Worm (Caenorhabditis elegans) whole organism, L4/young adult: ENCODE results near the gene Y43F8C.3.

Source experiments
- W03F9.2 ChIP-seq: fragments of 150-350 bp; optimal IDR thresholded peaks from 2 replicates; lab custom pipeline; 2014; ENCODE audit warnings: missing biosample characterization, missing genetic modification characterization
- dao-5 ChIP-seq: sonication (generic microtip); optimal IDR thresholded peaks from 2 replicates; lab custom pipeline; 2016; ENCODE audit warnings: missing genotype, missing genetic modification characterization, moderate library complexity, missing compliant biosample characterization
- him-1 ChIP-seq: sonication (generic microtip); optimal IDR thresholded peaks from 2 replicates; lab custom pipeline; 2016; ENCODE audit warnings: missing genotype, missing genetic modification reagents, missing genetic modification characterization, missing compliant biosample characterization

Y43F8C.3 gene

DNA sequence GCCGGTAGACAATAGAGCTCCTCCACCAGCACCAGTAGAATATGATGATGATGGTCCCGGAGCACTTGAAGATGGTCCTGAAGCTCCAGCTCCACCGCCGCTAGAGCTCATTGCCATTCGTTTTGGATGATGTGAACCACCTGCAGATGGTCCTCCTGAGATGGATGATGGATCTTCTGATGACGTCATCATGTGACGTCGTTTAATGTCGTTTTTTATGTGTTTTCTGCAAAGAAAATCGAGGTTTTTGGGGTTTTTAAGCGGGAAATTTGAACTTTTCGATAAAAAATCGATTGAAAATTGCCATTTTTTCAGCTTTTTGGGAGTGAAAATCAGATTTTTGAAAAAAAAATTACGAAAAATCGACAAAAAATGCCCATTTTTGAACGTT, 13.8 kb upstream of the Y43F8C.3 start:
- TF ChIP-seq W03F9.2 (tag; lab: Kevin White, UChicago) (no peak), dao-5 (tag; lab: Kevin White, UChicago) (no peak), him-1 (tag; lab: Kevin White, UChicago) (no peak)

DNA sequence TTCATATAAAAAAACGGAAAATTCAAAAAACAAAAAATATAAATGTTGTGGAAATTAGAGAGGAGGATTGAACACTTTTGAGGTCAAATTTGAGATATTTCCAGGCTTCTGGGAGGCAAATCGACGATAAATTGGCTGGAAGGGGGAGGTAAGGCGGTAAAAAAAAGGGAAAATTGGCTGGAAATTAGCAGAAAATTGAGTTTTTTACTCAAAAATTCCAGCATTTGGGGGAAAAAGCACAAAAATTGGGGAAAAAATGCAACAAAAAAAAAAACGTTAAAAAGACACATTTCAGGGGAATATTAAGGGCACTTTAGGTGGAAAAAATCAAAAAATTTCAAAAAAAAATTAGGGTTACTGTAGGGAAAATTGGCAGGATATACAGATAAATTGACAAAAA, 11.8 kb upstream of the Y43F8C.3 start:
- TF ChIP-seq W03F9.2 (tag; lab: Kevin White, UChicago) (no peak), him-1 (tag; lab: Kevin White, UChicago) (no peak), dao-5 (tag; lab: Kevin White, UChicago) (no peak)

DNA sequence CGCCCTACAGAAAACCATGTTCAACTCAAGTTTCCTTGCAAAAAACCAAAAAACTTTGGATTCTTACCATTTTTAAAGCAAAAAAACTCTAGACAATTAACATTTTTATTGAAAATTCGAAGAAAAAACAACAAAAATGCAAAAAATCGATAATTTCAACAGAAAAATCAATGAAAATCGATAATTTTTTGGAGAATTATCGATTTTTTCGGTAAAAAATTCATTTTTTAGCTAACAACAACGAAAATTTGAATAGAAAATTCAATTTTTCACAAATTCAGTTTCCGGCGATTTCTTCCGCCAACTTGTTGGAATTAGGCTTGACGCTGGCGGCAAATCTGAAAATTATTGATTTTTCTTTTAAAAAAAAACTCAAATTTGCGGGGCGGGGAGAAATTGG, 10.5 kb upstream of the Y43F8C.3 start:
- TF ChIP-seq W03F9.2 (tag; lab: Kevin White, UChicago) (no peak), dao-5 (tag; lab: Kevin White, UChicago) (no peak), him-1 (tag; lab: Kevin White, UChicago) (no peak)

DNA sequence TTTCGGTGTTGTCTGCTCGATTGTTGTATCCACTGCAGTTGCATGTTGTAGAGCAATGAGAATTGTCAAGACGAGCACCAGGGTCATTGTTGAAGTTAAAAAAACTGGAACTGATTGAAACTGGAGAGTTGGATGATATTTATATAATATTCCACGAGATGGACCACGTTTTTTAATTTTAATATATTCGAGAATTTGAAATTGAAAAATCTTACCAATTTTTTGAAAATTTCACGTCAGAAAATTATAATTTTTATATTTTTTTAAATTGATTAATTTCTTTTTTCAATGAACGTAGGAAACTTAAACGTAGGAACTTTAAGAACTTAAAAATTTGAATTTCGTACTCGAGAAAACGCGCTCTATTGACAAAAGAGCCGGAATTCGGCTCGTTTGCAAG, 10.1 kb upstream of the Y43F8C.3 start, which contains the start of gene Y43F8C.5:
Gene Y43F8C.5, minus strand, starts transcription at position 101 of the 400 bp plus-strand sequence.
- TF ChIP-seq W03F9.2 (tag; lab: Kevin White, UChicago) (no peak), dao-5 (tag; lab: Kevin White, UChicago) (no peak), him-1 (tag; lab: Kevin White, UChicago) (no peak)

DNA sequence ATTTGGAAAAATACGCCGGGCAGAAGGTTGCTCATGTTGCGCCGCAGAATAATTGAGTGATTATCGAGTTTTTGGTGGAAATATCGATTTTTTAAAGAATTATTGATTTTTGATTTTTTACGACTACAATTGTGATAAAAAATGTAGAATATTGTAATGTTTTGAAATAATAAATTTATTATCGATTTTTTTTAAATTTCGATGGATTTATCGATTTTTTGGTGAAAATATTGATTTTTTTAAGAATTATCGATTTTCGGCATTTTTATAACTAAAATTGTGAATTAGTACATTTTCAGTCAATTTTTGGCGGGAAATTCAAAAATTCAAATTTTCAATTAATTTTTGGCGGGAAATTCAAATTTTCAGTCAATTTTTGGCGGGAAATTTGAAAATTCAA, 8.1 kb upstream of the Y43F8C.3 start:
- TF ChIP-seq him-1 (tag; lab: Kevin White, UChicago) (no peak), dao-5 (tag; lab: Kevin White, UChicago) (no peak), W03F9.2 (tag; lab: Kevin White, UChicago) (no peak)

DNA sequence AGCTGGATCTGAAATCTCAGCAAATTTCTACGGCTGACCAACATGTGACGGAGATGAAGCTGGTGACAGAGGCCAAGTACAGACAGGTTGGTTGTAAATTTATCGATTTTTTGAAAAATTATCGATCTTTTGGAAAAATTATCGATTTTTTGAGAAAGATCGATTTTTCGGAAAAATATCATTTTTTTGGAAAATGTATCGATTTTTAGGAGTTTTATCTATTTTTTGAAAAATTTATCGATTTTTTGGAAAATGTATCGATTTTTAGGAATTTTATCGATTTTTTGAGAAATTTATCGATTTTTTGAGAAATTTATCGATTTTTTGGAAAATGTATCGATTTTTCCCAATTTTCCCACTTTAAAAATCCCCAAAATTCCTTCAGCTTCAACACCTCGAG, 7.5 kb upstream of the Y43F8C.3 start:
- TF ChIP-seq dao-5 (tag; lab: Kevin White, UChicago) (no peak), W03F9.2 (tag; lab: Kevin White, UChicago) (no peak), him-1 (tag; lab: Kevin White, UChicago) (no peak)

DNA sequence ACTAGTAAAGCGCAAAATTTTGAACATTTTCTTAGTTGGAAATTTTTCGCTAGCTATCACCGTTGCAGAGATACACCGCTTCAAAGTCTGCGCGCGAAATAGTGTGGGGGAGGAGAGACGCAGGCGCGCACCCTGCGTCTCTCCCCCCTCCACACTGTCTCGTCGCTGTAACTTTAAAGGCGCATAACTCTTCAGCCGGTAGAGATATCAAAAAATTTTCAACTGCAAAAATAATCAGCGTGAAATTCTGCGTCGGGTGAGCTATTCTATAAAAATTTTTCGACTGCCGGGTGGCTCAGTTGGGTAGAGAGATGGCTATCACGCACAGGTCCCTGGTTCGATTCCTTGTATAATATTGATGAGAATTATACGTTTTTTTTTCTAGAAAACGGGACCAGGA, 7.1 kb upstream of the Y43F8C.3 start:
- TF ChIP-seq him-1 (tag; lab: Kevin White, UChicago) (no peak), dao-5 (tag; lab: Kevin White, UChicago) (no peak), W03F9.2 (tag; lab: Kevin White, UChicago) (no peak)

DNA sequence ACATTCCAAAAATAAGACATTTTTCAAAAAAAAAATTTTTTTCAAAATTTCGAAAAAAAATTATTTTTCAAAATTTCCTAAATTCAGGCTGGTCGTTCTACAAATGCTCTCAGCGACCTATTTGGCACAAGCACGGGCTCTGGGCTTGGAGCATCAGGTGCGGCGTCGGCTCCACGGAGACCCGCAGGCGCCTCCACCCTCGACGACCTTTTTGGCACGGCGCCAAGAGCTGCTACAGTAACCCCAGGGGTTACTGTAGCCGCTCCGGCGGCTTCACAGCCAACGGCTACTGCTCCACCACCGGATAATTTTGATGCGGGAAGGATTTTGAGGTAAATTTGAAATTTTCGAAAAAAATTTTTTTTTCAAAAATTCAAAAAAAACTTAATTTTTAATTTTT, 3.3 kb upstream of the Y43F8C.3 start:
- no peak for TF ChIP-seq him-1 (tag; lab: Kevin White, UChicago)
- no peak for TF ChIP-seq dao-5 (tag; lab: Kevin White, UChicago)
- no peak for TF ChIP-seq W03F9.2 (tag; lab: Kevin White, UChicago)

DNA sequence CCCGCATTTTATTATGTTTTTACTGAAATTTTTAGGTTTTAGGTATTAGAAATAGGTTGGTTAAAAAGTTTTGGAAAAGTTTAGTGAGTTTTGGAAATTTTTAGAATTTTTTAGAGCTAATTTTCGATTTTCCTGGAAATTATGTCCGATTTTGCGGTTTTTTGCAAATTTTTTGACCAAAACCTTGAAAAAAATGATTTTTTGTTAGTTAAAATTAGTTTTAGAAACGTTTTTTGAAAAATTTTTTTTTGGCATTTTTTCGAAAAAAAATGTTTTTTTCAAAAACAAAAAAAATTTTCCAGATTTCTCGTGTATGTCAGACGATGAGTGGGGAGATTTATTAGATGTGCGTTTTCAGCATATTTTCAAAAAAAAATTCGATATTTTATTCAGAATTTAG, 2.3 kb upstream of the Y43F8C.3 start, which contains the start of gene dyf-19:
Gene dyf-19, plus strand, starts transcription at position 301 of the 400 bp plus-strand sequence.
- no peak for TF ChIP-seq W03F9.2 (tag; lab: Kevin White, UChicago)
- no peak for TF ChIP-seq him-1 (tag; lab: Kevin White, UChicago)
- TF ChIP-seq dao-5 (tag; lab: Kevin White, UChicago), result no peak

DNA sequence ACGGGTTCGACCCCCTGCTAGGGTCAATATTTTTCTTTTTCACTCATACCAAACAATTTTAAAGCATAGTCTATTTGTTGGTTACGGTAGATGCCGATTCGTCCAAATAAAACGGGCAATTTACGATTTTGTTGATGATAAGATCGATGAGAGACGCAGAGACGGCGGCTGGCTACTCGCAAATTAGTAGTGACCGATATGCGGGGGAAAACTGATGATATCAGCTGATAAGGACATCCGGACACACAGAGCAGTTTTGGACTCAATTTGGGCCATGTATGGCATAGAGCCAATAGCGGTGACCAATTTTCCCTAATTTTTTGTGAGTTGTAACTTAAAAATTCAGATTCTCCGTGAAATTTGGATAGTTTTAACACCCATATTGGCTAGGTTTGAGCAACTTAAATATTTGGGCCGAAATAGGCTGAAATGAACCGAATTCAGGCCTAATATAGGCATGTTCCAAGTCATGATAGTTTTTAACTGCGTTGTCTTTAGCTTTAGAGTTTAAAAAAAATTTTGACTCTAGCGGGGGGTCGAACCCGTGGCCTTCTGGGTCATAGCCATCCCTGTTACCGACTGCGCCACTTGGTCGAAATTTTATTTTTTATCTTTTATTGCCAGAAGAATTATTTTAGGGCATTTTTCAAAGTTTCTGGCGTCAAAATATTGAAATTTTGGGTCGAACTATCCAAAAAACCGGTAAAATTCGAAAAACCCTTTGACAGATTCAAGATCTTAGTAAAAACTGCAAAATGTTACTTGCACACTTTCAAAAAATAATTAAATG, 1.3 kb upstream of the Y43F8C.3 start:
- TF ChIP-seq W03F9.2 (tag; lab: Kevin White, UChicago) (no peak), him-1 (tag; lab: Kevin White, UChicago) (no peak), dao-5 (tag; lab: Kevin White, UChicago) (no peak)

DNA sequence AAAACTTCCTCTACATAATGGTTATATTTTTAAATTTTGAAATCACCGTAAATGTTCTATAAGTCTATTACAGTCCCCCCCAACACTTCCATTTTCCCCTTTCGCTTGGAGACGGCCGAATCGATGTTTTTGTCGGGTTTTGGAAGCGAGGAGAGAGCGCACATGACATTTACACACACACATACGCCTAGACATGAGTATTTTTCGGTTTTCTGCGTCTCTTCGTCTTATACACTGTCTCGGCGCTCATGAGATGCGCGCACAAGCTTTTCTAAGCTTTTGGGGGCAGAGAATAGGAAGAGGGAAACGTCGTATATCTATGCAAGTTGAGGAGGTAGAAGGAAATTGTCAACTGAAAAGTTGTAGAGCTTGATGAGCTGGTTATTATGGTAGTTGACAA, 2.3 kb downstream of the Y43F8C.3 start:
- TF ChIP-seq him-1 (tag; lab: Kevin White, UChicago) (no peak), dao-5 (tag; lab: Kevin White, UChicago) (no peak), W03F9.2 (tag; lab: Kevin White, UChicago) (no peak)

DNA sequence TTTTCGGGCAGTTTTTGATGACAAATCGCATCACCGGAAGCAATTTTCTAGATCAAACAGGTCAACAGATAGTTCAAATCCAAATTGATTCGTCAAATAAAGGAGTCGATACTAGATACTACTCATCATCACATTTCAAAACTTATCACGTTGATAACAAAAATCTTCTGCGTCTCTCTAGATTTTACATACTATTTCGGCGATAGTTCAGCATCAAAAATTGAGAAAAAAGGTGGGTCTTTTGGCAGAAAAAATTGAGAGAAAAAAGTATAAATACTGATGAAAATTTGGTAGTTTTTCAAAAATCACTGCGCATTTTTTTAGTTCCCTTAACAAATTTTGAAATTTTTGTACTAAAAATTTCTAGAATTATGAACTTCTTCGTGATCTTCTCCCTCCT, 9.3 kb downstream of the Y43F8C.3 start, which contains the start of gene nlp-26:
Gene nlp-26, plus strand, starts transcription at position 301 of the 400 bp plus-strand sequence.
- TF ChIP-seq dao-5 (tag; lab: Kevin White, UChicago), result no peak
- TF ChIP-seq W03F9.2 (tag; lab: Kevin White, UChicago), result no peak
- TF ChIP-seq him-1 (tag; lab: Kevin White, UChicago), result no peak

DNA sequence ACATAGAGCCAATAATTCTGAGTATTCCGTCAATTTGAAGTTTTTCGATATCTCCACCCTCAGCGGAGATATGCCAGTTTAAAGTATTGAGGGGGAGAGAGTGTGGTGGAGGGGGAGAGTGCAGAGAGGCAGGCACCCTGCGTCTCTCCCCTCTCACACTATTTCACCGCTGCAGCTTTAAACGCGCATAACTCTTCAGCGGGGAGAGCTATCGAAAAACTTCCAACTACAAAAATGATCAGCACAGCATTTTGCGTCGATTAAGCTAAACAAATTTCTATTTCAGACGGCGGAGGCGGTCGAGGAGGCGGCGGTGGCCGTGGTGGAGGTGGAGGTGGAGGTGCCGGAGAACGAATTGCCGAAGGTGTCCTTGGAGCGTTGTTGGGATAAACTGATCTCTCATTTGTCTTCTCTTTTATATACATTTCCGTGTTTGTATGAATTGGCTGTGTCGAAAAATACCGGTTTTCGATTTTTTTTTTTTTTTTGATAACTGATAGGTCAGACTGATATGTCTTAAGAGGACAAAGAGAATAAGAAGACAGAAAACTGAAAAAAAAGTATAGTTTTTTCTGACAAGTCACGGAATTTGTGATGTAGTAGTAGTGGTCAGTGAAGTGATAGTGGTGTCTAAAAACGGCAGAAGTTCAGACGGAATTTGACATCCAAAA, 10.6 kb downstream of the Y43F8C.3 start:
- TF ChIP-seq him-1 (tag; lab: Kevin White, UChicago) (no peak), W03F9.2 (tag; lab: Kevin White, UChicago) (no peak), dao-5 (tag; lab: Kevin White, UChicago) (no peak)
